Fruit fly (Drosophila melanogaster): Measurements from ENCODE around the gene CG12104.

CG12104 gene

dm6 chr3L:1568225-1569161 is 34.0 kb downstream of the CG12104 start, which contains the start of gene CG7879 (continued):
- TF ChIP-seq Drgx (GFP tag; IDR thresholded peaks at IDR 0.05) (no peak), CG6689 (GFP tag; IDR thresholded peaks at IDR 0.05) (0 out of 2 replicates have a peak, but pooled peaks have one; percentile 23), vnd (GFP tag; IDR thresholded peaks at IDR 0.05; ENCODE audit: partially characterized antibody) (no peak), CG3163 (GFP tag; optimal IDR thresholded peaks at IDR 0.05) (no peak), CG1603 (tag; optimal IDR thresholded peaks at IDR 0.05) (peak; percentile 55), Hr51 (GFP tag; optimal IDR thresholded peaks at IDR 0.05) (peak in 1 of 2 experiments; percentile 21), MBD-R2 (GFP tag; IDR thresholded peaks at IDR 0.05) (no peak; the same call in 1 of the 2 replicates), CG12391 (tag; optimal IDR thresholded peaks at IDR 0.05) (peak; percentile 54), CG12071 (GFP tag; optimal IDR thresholded peaks at IDR 0.05) (peak; percentile 9), CoRest (tag; optimal IDR thresholded peaks at IDR 0.05) (peak; percentile 46), en (GFP tag; optimal IDR thresholded peaks at IDR 0.05) (no peak), ewg (GFP tag; optimal IDR thresholded peaks at IDR 0.05) (peak; percentile 33), Atf-2 (GFP tag; optimal IDR thresholded peaks at IDR 0.05) (no peak), twi (tag; optimal IDR thresholded peaks at IDR 0.05) (no peak), Adf1 (GFP tag; IDR thresholded peaks at IDR 0.05) (no peak), CG2116 (GFP tag; optimal IDR thresholded peaks at IDR 0.05) (no peak), klu (GFP tag; IDR thresholded peaks at IDR 0.05) (peak; percentile 92), stwl (tag; optimal IDR thresholded peaks at IDR 0.05) (peak; percentile 5), CG12219 (GFP tag; optimal IDR thresholded peaks at IDR 0.05) (no peak), eve (GFP tag; optimal IDR thresholded peaks at IDR 0.05) (no peak), Sin3A (optimal IDR thresholded peaks at IDR 0.05) (peak; percentile 62), sens-2 (GFP tag; IDR thresholded peaks at IDR 0.05) (no peak), pan (optimal IDR thresholded peaks at IDR 0.05) (no peak), pan (GFP tag; optimal IDR thresholded peaks at IDR 0.05 in 1 of 2, IDR thresholded peaks at IDR 0.05 in 1 of 2) (no peak), peb (GFP tag; IDR thresholded peaks at IDR 0.05) (no peak), pho (GFP tag; optimal IDR thresholded peaks at IDR 0.05) (no peak), pnt (GFP tag; optimal IDR thresholded peaks at IDR 0.05) (peak; percentile 14), fu2 (GFP tag; optimal IDR thresholded peaks at IDR 0.05) (no peak), CG4854 (GFP tag; optimal IDR thresholded peaks at IDR 0.05) (no peak), hkb (optimal IDR thresholded peaks at IDR 0.05) (no peak), hkb (GFP tag; IDR thresholded peaks at IDR 0.05) (0 out of 2 replicates have a peak, but pooled peaks have one; percentile 24), tll (GFP tag; optimal IDR thresholded peaks at IDR 0.05) (peak in 1 of 2 experiments; percentile 68), wdn (GFP tag; IDR thresholded peaks at IDR 0.05) (no peak), dm (GFP tag; optimal IDR thresholded peaks at IDR 0.05) (peak; percentile 14), seq (GFP tag; IDR thresholded peaks at IDR 0.05) (no peak; the same call in 1 of the 2 replicates), CG17186 (GFP tag; optimal IDR thresholded peaks at IDR 0.05) (peak; percentile 52), CG1529 (GFP tag; optimal IDR thresholded peaks at IDR 0.05) (no peak), bab2 (GFP tag; optimal IDR thresholded peaks at IDR 0.05) (no peak), Bdp1 (GFP tag; optimal IDR thresholded peaks at IDR 0.05) (no peak), CG11247 (GFP tag; IDR thresholded peaks at IDR 0.05) (no peak), HLH3B (GFP tag; IDR thresholded peaks at IDR 0.05) (no peak), Max (GFP tag; optimal IDR thresholded peaks at IDR 0.05) (no peak), nom (GFP tag; optimal IDR thresholded peaks at IDR 0.05) (peak; percentile 72), ase (GFP tag; IDR thresholded peaks at IDR 0.05) (0 out of 3 replicates have a peak, but pooled peaks have one; percentile 23), CG13296 (GFP tag; optimal IDR thresholded peaks at IDR 0.05) (no peak), CG18476 (GFP tag; optimal IDR thresholded peaks at IDR 0.05) (no peak), Stat92E (GFP tag; optimal IDR thresholded peaks at IDR 0.05) (peak in 1 of 3 experiments; percentile 37), ken (GFP tag; IDR thresholded peaks at IDR 0.05) (peak; percentile 33; the same call in 1 of the 3 replicates), ash1 (GFP tag; optimal IDR thresholded peaks at IDR 0.05) (no peak)
